Fruit fly (Drosophila melanogaster) whole organism, embryonic: Measurements from ENCODE around the gene ninaE.

Experiments used
- CG17328 ChIP-seq: fragments of 200-800 bp; sonication (Bioruptor generic); IDR thresholded peaks from 2 replicates; pipeline ENCODE4 v1.3.6; 2022; ENCODE audit warnings: missing biosample characterization, missing genetic modification characterization
- CoRest ChIP-seq: fragments of 200-800 bp; sonication (Bioruptor generic); optimal IDR thresholded peaks from 3 replicates; lab custom pipeline; 2018; ENCODE audit warnings: missing biosample characterization, mild to moderate bottlenecking, missing genetic modification characterization, moderate library complexity
- ftz-f1 ChIP-seq: fragments of 200-800 bp; sonication (Bioruptor generic); optimal IDR thresholded peaks from 2 replicates; lab custom pipeline; 2016; ENCODE audit warnings: missing biosample characterization, missing genetic modification characterization

- TF ChIP-seq CG17328 (GFP tag; lab: Robert Waterston, UW) (no peak), ftz-f1 (GFP tag; lab: Kevin White, UChicago) (no peak), CoRest (no peak)
Observed at dm6 chr3R:19935777-19936125, 47.7 kb upstream of the ninaE start.
